Fruit fly (Drosophila melanogaster) Kc167 (cell line): ENCODE measurements around the gene Hpd.

Source experiments
- Myc ChIP-seq: fragments of >200 bp; optimal IDR thresholded peaks from 2 replicates; lab custom pipeline; 2017; ENCODE audit warnings: missing external identifiers
- h ChIP-seq: fragments of >200 bp; optimal IDR thresholded peaks from 3 replicates; lab custom pipeline; 2018; ENCODE audit warnings: missing external identifiers
- insv ChIP-seq: fragments of >200 bp; optimal IDR thresholded peaks from 3 replicates; lab custom pipeline; 2018; ENCODE audit warnings: missing external identifiers
- psq ChIP-seq: fragments of >200 bp; optimal IDR thresholded peaks from 2 replicates; lab custom pipeline; 2017; ENCODE audit warnings: missing external identifiers
- ttk ChIP-seq: sonication (Bioruptor generic); optimal IDR thresholded peaks from 2 replicates; lab custom pipeline; 2017; ENCODE audit warnings: missing external identifiers

dm6 chr3L:20441632-20442469 lies 2.2 kb upstream of the Hpd start, which contains the start of gene CG5910:
- no peak for TF ChIP-seq Myc (lab: Kevin White, UChicago)
- TF ChIP-seq h (lab: Kevin White, UChicago), result no peak
- no peak for TF ChIP-seq psq (lab: Kevin White, UChicago)
- TF ChIP-seq ttk (lab: Kevin White, UChicago), result no peak
- TF ChIP-seq insv (lab: Kevin White, UChicago), result no peak
